Worm (Caenorhabditis elegans) whole organism, young adult: ENCODE measurements around the gene sdz-26.

ENCODE experiments used
- C17E4.6 ChIP-seq: fragments of 200-800 bp; sonication (Bioruptor generic); IDR thresholded peaks from 2 replicates; pipeline ENCODE4 v1.3.6; 2022; ENCODE audit warnings: missing genetic modification reagents, missing genetic modification characterization, missing compliant biosample characterization
- D2030.7 ChIP-seq: fragments of 200-800 bp; sonication (Bioruptor generic); IDR thresholded peaks from 2 replicates; pipeline ENCODE4 v1.3.6; 2022; ENCODE audit warnings: missing genetic modification reagents, missing genetic modification characterization, missing compliant biosample characterization
- F23B12.7 ChIP-seq: sonication (generic microtip); optimal IDR thresholded peaks from 2 replicates; lab custom pipeline; 2017; ENCODE audit warnings: missing genetic modification characterization, mild to moderate bottlenecking, missing compliant biosample characterization, antibody characterized with exemption, moderate library complexity; ENCODE audit not compliant: insufficient read depth
- F33H1.4 ChIP-seq: fragments of 200-800 bp; sonication (Bioruptor generic); IDR thresholded peaks from 2 replicates; pipeline ENCODE4 v1.3.6; 2022; ENCODE audit warnings: missing genetic modification reagents, missing genetic modification characterization, missing compliant biosample characterization
- F37B4.10 ChIP-seq: fragments of 200-800 bp; sonication (Bioruptor generic); IDR thresholded peaks from 2 replicates; pipeline ENCODE4 v1.3.6; 2022; ENCODE audit warnings: missing genetic modification characterization, missing compliant biosample characterization
- F49E8.2 ChIP-seq: sonication (generic microtip); optimal IDR thresholded peaks from 3 replicates; lab custom pipeline; 2017; ENCODE audit warnings: missing genetic modification characterization, mild to moderate bottlenecking, missing compliant biosample characterization, antibody characterized with exemption, moderate library complexity; ENCODE audit not compliant: insufficient read depth
- K11D2.4 ChIP-seq: fragments of 200-800 bp; sonication (Bioruptor generic); IDR thresholded peaks from 2 replicates; pipeline ENCODE4 v1.3.6; 2022; ENCODE audit warnings: missing genetic modification reagents, missing genetic modification characterization, missing compliant biosample characterization
- K12H6.12 ChIP-seq: fragments of 200-800 bp; sonication (Bioruptor generic); optimal IDR thresholded peaks from 2 replicates; lab custom pipeline; 2018; ENCODE audit warnings: mild to moderate bottlenecking, missing genetic modification characterization, missing compliant biosample characterization
- Y56A3A.18 ChIP-seq: fragments of 200-800 bp; sonication (Bioruptor generic); IDR thresholded peaks from 2 replicates; pipeline ENCODE4 v1.3.6; 2022; ENCODE audit warnings: missing genetic modification reagents, missing genetic modification characterization, missing compliant biosample characterization
- Y95B8A.8 ChIP-seq: fragments of 200-800 bp; sonication (Bioruptor generic); IDR thresholded peaks from 2 replicates; pipeline ENCODE4 v1.3.6; 2022; ENCODE audit warnings: missing genetic modification reagents, missing genetic modification characterization, missing compliant biosample characterization
- aptf-2 ChIP-seq: fragments of 200-800 bp; sonication (Bioruptor generic); conservative IDR thresholded peaks from 2 replicates; pipeline ENCODE4 v1.3.6; 2022; ENCODE audit warnings: missing genetic modification reagents, missing genetic modification characterization, missing compliant biosample characterization
- attf-3 ChIP-seq: fragments of 200-800 bp; sonication (Bioruptor generic); conservative IDR thresholded peaks from 2 replicates; pipeline ENCODE4 v1.3.6; 2022; ENCODE audit warnings: missing genetic modification reagents, missing genetic modification characterization, missing compliant biosample characterization
- attf-5 ChIP-seq: fragments of 200-800 bp; sonication (Bioruptor generic); optimal IDR thresholded peaks from 2 replicates; lab custom pipeline; 2018; ENCODE audit warnings: mild to moderate bottlenecking, missing genetic modification characterization, missing compliant biosample characterization
- ceh-27 ChIP-seq: fragments of 200-800 bp; sonication (Bioruptor generic); optimal IDR thresholded peaks from 2 replicates; lab custom pipeline; 2018; ENCODE audit warnings: mild to moderate bottlenecking, missing genetic modification characterization, moderate library complexity, missing compliant biosample characterization
- ceh-79 ChIP-seq: sonication (generic microtip); optimal IDR thresholded peaks from 2 replicates; lab custom pipeline; 2017; ENCODE audit warnings: mild to moderate bottlenecking, missing genetic modification characterization, missing compliant biosample characterization
- ceh-91 ChIP-seq: fragments of 200-800 bp; sonication (Bioruptor generic); IDR thresholded peaks from 2 replicates; pipeline ENCODE4 v1.3.6; 2022; ENCODE audit warnings: missing genetic modification reagents, missing genetic modification characterization, missing compliant biosample characterization
- chd-7 ChIP-seq: sonication (generic microtip); optimal IDR thresholded peaks from 2 replicates; lab custom pipeline; 2016; ENCODE audit warnings: mild to moderate bottlenecking, missing genetic modification characterization, moderate library complexity, missing compliant biosample characterization
- die-1 ChIP-seq: sonication (generic microtip); optimal IDR thresholded peaks from 2 replicates; lab custom pipeline; 2016; ENCODE audit warnings: missing genotype, mild to moderate bottlenecking, missing genetic modification characterization, missing compliant biosample characterization
- dox-1 ChIP-seq: fragments of 200-800 bp; sonication (Bioruptor generic); IDR thresholded peaks from 2 replicates; pipeline ENCODE4 v1.3.6; 2022; ENCODE audit warnings: missing genetic modification reagents, missing genetic modification characterization, missing compliant biosample characterization
- dpl-1 ChIP-seq: fragments of 150-350 bp; optimal IDR thresholded peaks from 2 replicates; lab custom pipeline; 2014; ENCODE audit warnings: missing biosample characterization, missing genetic modification reagents, missing genetic modification characterization
- efl-1 ChIP-seq: fragments of 150-350 bp; optimal IDR thresholded peaks from 2 replicates; lab custom pipeline; 2014; ENCODE audit warnings: missing biosample characterization, missing genetic modification reagents, missing genetic modification characterization
- fkh-3 ChIP-seq: sonication (generic microtip); optimal IDR thresholded peaks from 2 replicates; lab custom pipeline; 2016; ENCODE audit warnings: mild to moderate bottlenecking, missing genetic modification characterization, missing compliant biosample characterization
- hmg-1.2 ChIP-seq: fragments of 200-800 bp; sonication (Bioruptor generic); IDR thresholded peaks from 2 replicates; pipeline ENCODE4 v1.3.6; 2022; ENCODE audit warnings: missing genetic modification reagents, missing genetic modification characterization, missing compliant biosample characterization
- hsf-1 ChIP-seq: fragments of 200-800 bp; sonication (Bioruptor generic); IDR thresholded peaks from 2 replicates; pipeline ENCODE4 v1.3.6; 2022; ENCODE audit warnings: missing genetic modification reagents, missing genetic modification characterization, missing compliant biosample characterization
- let-607 ChIP-seq, 2 experiments: fragments of 200-800 bp in 1 of 2; sonication (Bioruptor generic) in 1 of 2; sonication (generic microtip) in 1 of 2; optimal IDR thresholded peaks; 2 replicates each; lab custom pipeline; 2016 to 2018; ENCODE audit warnings: mild to moderate bottlenecking in 2 of 2, missing compliant biosample characterization in 2 of 2, missing genetic modification characterization in 2 of 2, moderate library complexity in 2 of 2, missing genotype in 1 of 2
- lin-35 ChIP-seq, 3 experiments: fragments of 150-350 bp in 2 of 3; sonication (generic microtip) in 1 of 3; optimal IDR thresholded peaks; 2 replicates each; lab custom pipeline; 2014 to 2018; ENCODE audit warnings: missing biosample characterization in 3 of 3, missing genetic modification characterization in 3 of 3, missing genetic modification reagents in 3 of 3
- lin-40 ChIP-seq: sonication (generic microtip); optimal IDR thresholded peaks from 2 replicates; lab custom pipeline; 2016; ENCODE audit warnings: missing genetic modification characterization, mild to moderate bottlenecking, missing compliant biosample characterization, missing genotype, missing genetic modification reagents
- lin-54 ChIP-seq: fragments of 200-800 bp; sonication (Bioruptor generic); optimal IDR thresholded peaks from 2 replicates; lab custom pipeline; 2018; ENCODE audit warnings: mild to moderate bottlenecking, missing genetic modification characterization, missing compliant biosample characterization
- lsy-27 ChIP-seq: sonication (generic microtip); optimal IDR thresholded peaks from 2 replicates; lab custom pipeline; 2017; ENCODE audit warnings: missing genetic modification characterization, mild to moderate bottlenecking, missing compliant biosample characterization, antibody characterized with exemption, missing genotype, borderline replicate concordance; ENCODE audit not compliant: insufficient read depth
- madf-6 ChIP-seq: fragments of 200-800 bp; sonication (Bioruptor generic); IDR thresholded peaks from 2 replicates; pipeline ENCODE4 v1.3.6; 2022; ENCODE audit warnings: missing genetic modification reagents, missing genetic modification characterization, missing compliant biosample characterization
- madf-8 ChIP-seq: fragments of 200-800 bp; sonication (Bioruptor generic); conservative IDR thresholded peaks from 2 replicates; pipeline ENCODE4 v1.3.6; 2022; ENCODE audit warnings: missing genetic modification reagents, missing genetic modification characterization, missing compliant biosample characterization
- mcd-1 ChIP-seq: fragments of 200-800 bp; sonication (Bioruptor generic); IDR thresholded peaks from 2 replicates; pipeline ENCODE4 v1.3.6; 2022; ENCODE audit warnings: missing genetic modification reagents, missing genetic modification characterization, missing compliant biosample characterization
- nhr-80 ChIP-seq: sonication (generic microtip); optimal IDR thresholded peaks from 2 replicates; lab custom pipeline; 2016; ENCODE audit warnings: missing genetic modification characterization, missing compliant biosample characterization
- pbrm-1 ChIP-seq: fragments of 200-800 bp; sonication (Bioruptor generic); IDR thresholded peaks from 2 replicates; pipeline ENCODE4 v1.3.6; 2022; ENCODE audit warnings: missing genetic modification reagents, missing genetic modification characterization, missing compliant biosample characterization
- pha-4 ChIP-seq: fragments of 150-350 bp; sonication (generic microtip); optimal IDR thresholded peaks from 2 replicates; lab custom pipeline; 2014; ENCODE audit warnings: missing biosample characterization, missing genetic modification reagents, missing genetic modification characterization
- rcor-1 ChIP-seq: fragments of 200-800 bp; sonication (Bioruptor generic); IDR thresholded peaks from 2 replicates; pipeline ENCODE4 v1.3.6; 2022; ENCODE audit warnings: missing genetic modification reagents, missing genetic modification characterization, missing compliant biosample characterization
- rpc-1 ChIP-seq, 2 experiments: fragments of 150-350 bp in 1 of 2; sonication (generic microtip) in 1 of 2; optimal IDR thresholded peaks; 2 replicates each; lab custom pipeline; 2014 to 2018; ENCODE audit warnings: missing biosample characterization in 1 of 2, missing genetic modification characterization in 1 of 2, missing genetic modification reagents in 1 of 2, missing genotype in 1 of 2
- snpc-1.1 ChIP-seq: sonication (generic microtip); optimal IDR thresholded peaks from 2 replicates; lab custom pipeline; 2017; ENCODE audit warnings: missing genetic modification characterization, mild to moderate bottlenecking, missing compliant biosample characterization, antibody characterized with exemption, moderate library complexity, missing genotype, missing genetic modification reagents; ENCODE audit not compliant: insufficient read depth
- tbp1 ChIP-seq: fragments of 200-800 bp; sonication (Bioruptor generic); optimal IDR thresholded peaks from 2 replicates; lab custom pipeline; 2018; ENCODE audit warnings: mild to moderate bottlenecking, missing genetic modification characterization, missing compliant biosample characterization
- unc-130 ChIP-seq: sonication (generic microtip); optimal IDR thresholded peaks from 2 replicates; lab custom pipeline; 2016; ENCODE audit warnings: missing genetic modification reagents, missing genetic modification characterization, missing compliant biosample characterization
- ztf-18 ChIP-seq: sonication (generic microtip); optimal IDR thresholded peaks from 2 replicates; lab custom pipeline; 2016; ENCODE audit warnings: missing genotype, mild to moderate bottlenecking, missing genetic modification characterization, missing compliant biosample characterization
- ztf-3 ChIP-seq: fragments of 200-800 bp; sonication (Bioruptor generic); optimal IDR thresholded peaks from 2 replicates; lab custom pipeline; 2018; ENCODE audit warnings: mild to moderate bottlenecking, missing genetic modification characterization, missing compliant biosample characterization

The sdz-26 gene

ce11 chrII:14383644-14384043 lies 2.1 kb downstream of the sdz-26 start, which contains the start of gene mes-2 (continued):
- TF ChIP-seq ceh-27 (peak; percentile 1), die-1 (tag; lab: Kevin White, UChicago) (no peak), dox-1 (GFP tag; lab: Robert Waterston, UW) (peak; percentile 65), F37B4.10 (GFP tag; lab: Robert Waterston, UW) (no peak), rcor-1 (GFP tag; lab: Robert Waterston, UW) (0 out of 2 replicates have a peak, but pooled peaks have one; percentile 25), ceh-79 (no peak), F33H1.4 (peak; percentile 69), Y95B8A.8 (GFP tag; lab: Robert Waterston, UW) (no peak), D2030.7 (peak; percentile 65), aptf-2 (GFP tag; lab: Robert Waterston, UW) (no peak), hsf-1 (GFP tag; lab: Robert Waterston, UW) (no peak), pbrm-1 (GFP tag; lab: Robert Waterston, UW) (0 out of 2 replicates have a peak, but pooled peaks have one; percentile 54), C17E4.6 (no peak), ceh-91 (peak; percentile 47; the same call in 1 of the 2 replicates), mcd-1 (GFP tag; lab: Robert Waterston, UW) (peak; percentile 98), unc-130 (GFP tag; lab: Kevin White, UChicago) (no peak), dpl-1 (GFP tag; lab: Kevin White, UChicago) (peak; percentile 86), madf-8 (GFP tag; lab: Robert Waterston, UW) (peak; percentile 36), K11D2.4 (GFP tag; lab: Robert Waterston, UW) (0 out of 2 replicates have a peak, but pooled peaks have one; percentile 28), rpc-1 (optimal IDR thresholded peaks at IDR 0.05; lab: Kevin White, UChicago) (no peak), rpc-1 (tag; optimal IDR thresholded peaks at IDR 0.05; lab: Kevin White, UChicago) (no peak), lin-40 (peak; percentile 67), lin-54 (GFP tag; lab: Kevin White, UChicago) (peak; percentile 98), tbp1 (GFP tag; lab: Kevin White, UChicago) (peak; percentile 22)

ce11 chrII:14388213-14388612 lies 6.7 kb downstream of the sdz-26 start, which contains the start of gene F26H11.8:
F26H11.8 (plus strand) TSS chrII:14388513.
- no peak for TF ChIP-seq snpc-1.1 (tag; lab: Kevin White, UChicago)
- no peak for TF ChIP-seq lsy-27 (tag; lab: Kevin White, UChicago)
- TF ChIP-seq Y56A3A.18 (GFP tag; lab: Robert Waterston, UW) = no peak
- no peak for TF ChIP-seq ztf-3
- no peak for TF ChIP-seq F49E8.2 (tag; lab: Kevin White, UChicago)

ce11 chrII:14390036-14390763 lies 8.7 kb downstream of the sdz-26 start, which contains the start of the genes kbp-3 and nurf-1:
kbp-3 (minus strand) TSS chrII:14390078.
nurf-1 (plus strand) TSS chrII:14390713.
- TF ChIP-seq pha-4 (tag; lab: Kevin White, UChicago) = no peak
- TF ChIP-seq Y95B8A.8 (GFP tag; lab: Robert Waterston, UW) = no peak
- no peak for TF ChIP-seq chd-7 (tag; lab: Kevin White, UChicago)
- TF ChIP-seq hmg-1.2 (GFP tag; lab: Robert Waterston, UW) = peak; percentile 22; the same call in 1 of the 2 replicates
- TF ChIP-seq dpl-1 (GFP tag; lab: Kevin White, UChicago) = peak; percentile 69
- TF ChIP-seq attf-5 (GFP tag; lab: Kevin White, UChicago) = peak; percentile 80
- peak; percentile 8 for TF ChIP-seq ztf-18 (tag; lab: Kevin White, UChicago)
- no peak for TF ChIP-seq attf-3 (GFP tag; lab: Robert Waterston, UW)
- TF ChIP-seq nhr-80 = peak; percentile 17
- peak; percentile 78 for TF ChIP-seq dox-1 (GFP tag; lab: Robert Waterston, UW)
- TF ChIP-seq lin-54 (GFP tag; lab: Kevin White, UChicago) = peak; percentile 79
- TF ChIP-seq efl-1 (GFP tag; lab: Kevin White, UChicago) = peak; percentile 83
- peak; percentile 60 for TF ChIP-seq F23B12.7 (tag; lab: Kevin White, UChicago)
- peak; percentile 5 for TF ChIP-seq K12H6.12
- peak; percentile 85 for TF ChIP-seq F33H1.4
- no peak for TF ChIP-seq let-607 (tag; optimal IDR thresholded peaks at IDR 0.05; lab: Kevin White, UChicago)
- TF ChIP-seq lin-35 (GFP tag; optimal IDR thresholded peaks at IDR 0.05; lab: Kevin White, UChicago) = peak in 1 of 3 experiments; percentile 56
- peak; percentile 70 for TF ChIP-seq madf-6
- TF ChIP-seq D2030.7 = peak; percentile 34; the same call in 1 of the 2 replicates
- no peak for TF ChIP-seq fkh-3 (tag; lab: Kevin White, UChicago)
- peak; percentile 61 for TF ChIP-seq mcd-1 (GFP tag; lab: Robert Waterston, UW)
